Worm (Caenorhabditis elegans) whole organism, L3 larva: ENCODE results near the gene M199.8.

ENCODE experiments used
- R02D3.7 ChIP-seq: fragments of 150-350 bp; optimal IDR thresholded peaks from 2 replicates; lab custom pipeline; 2014; ENCODE audit warnings: missing biosample characterization, missing genetic modification characterization
- ZK546.5 ChIP-seq: sonication (generic microtip); optimal IDR thresholded peaks from 2 replicates; lab custom pipeline; 2017; ENCODE audit warnings: missing biosample characterization, missing genetic modification characterization
- ama-1 ChIP-seq: fragments of 150-350 bp; optimal IDR thresholded peaks from 2 replicates; lab custom pipeline; 2018
- ceh-28 ChIP-seq: fragments of 150-350 bp; optimal IDR thresholded peaks from 2 replicates; lab custom pipeline; 2014; ENCODE audit warnings: missing biosample characterization, missing genetic modification reagents, missing genetic modification characterization
- ceh-82 ChIP-seq: fragments of 150-350 bp; optimal IDR thresholded peaks from 2 replicates; lab custom pipeline; 2014; ENCODE audit warnings: missing biosample characterization, missing genetic modification characterization
- egl-27 ChIP-seq: sonication (generic microtip); optimal IDR thresholded peaks from 4 replicates; lab custom pipeline; 2017; ENCODE audit warnings: missing biosample characterization, missing genetic modification reagents, missing genetic modification characterization
- egl-5 ChIP-seq: fragments of 150-350 bp; optimal IDR thresholded peaks from 2 replicates; lab custom pipeline; 2017; ENCODE audit warnings: missing biosample characterization, missing genetic modification reagents, missing genetic modification characterization, inconsistent platforms
- elt-2 ChIP-seq: sonication (generic microtip); optimal IDR thresholded peaks from 2 replicates; lab custom pipeline; 2016; ENCODE audit warnings: missing genetic modification reagents, mild to moderate bottlenecking, missing genetic modification characterization, missing compliant biosample characterization
- elt-3 ChIP-seq, 3 experiments: fragments of 150-350 bp in 1 of 3; sonication (generic microtip) in 2 of 3; optimal IDR thresholded peaks; 2 replicates in 2 of 3; 4 replicates in 1 of 3; lab custom pipeline; 2014 to 2017; ENCODE audit warnings: missing biosample characterization in 3 of 3, missing genetic modification characterization in 3 of 3
- eor-1 ChIP-seq, 2 experiments: fragments of 150-350 bp; optimal IDR thresholded peaks; 2 replicates each; lab custom pipeline; 2014 to 2018; ENCODE audit warnings: missing biosample characterization in 2 of 2, missing genetic modification characterization in 2 of 2
- fkh-10 ChIP-seq: sonication (generic microtip); optimal IDR thresholded peaks from 2 replicates; lab custom pipeline; 2017; ENCODE audit warnings: missing biosample characterization, missing genetic modification reagents, missing genetic modification characterization
- fkh-2 ChIP-seq: fragments of 150-350 bp; optimal IDR thresholded peaks from 2 replicates; lab custom pipeline; 2014; ENCODE audit warnings: missing biosample characterization, missing genetic modification reagents, missing genetic modification characterization
- fos-1 ChIP-seq: fragments of 150-350 bp; optimal IDR thresholded peaks from 2 replicates; lab custom pipeline; 2014; ENCODE audit warnings: missing biosample characterization, missing genetic modification characterization
- lin-15B ChIP-seq: fragments of 150-350 bp; optimal IDR thresholded peaks from 2 replicates; lab custom pipeline; 2014; ENCODE audit warnings: missing biosample characterization, missing genetic modification characterization
- lin-39 ChIP-seq: fragments of 150-350 bp; optimal IDR thresholded peaks from 2 replicates; lab custom pipeline; 2018; ENCODE audit warnings: missing biosample characterization, missing genetic modification reagents, missing genetic modification characterization
- lsy-12 ChIP-seq: sonication (generic microtip); optimal IDR thresholded peaks from 2 replicates; lab custom pipeline; 2016; ENCODE audit warnings: mild to moderate bottlenecking, missing genetic modification characterization, missing compliant biosample characterization
- nfya-1 ChIP-seq: sonication (generic microtip); optimal IDR thresholded peaks from 2 replicates; lab custom pipeline; 2017; ENCODE audit warnings: missing genetic modification characterization, mild to moderate bottlenecking, missing compliant biosample characterization, antibody characterized with exemption, moderate library complexity; ENCODE audit not compliant: insufficient read depth
- nhr-12 ChIP-seq: fragments of 150-350 bp; optimal IDR thresholded peaks from 2 replicates; lab custom pipeline; 2014; ENCODE audit warnings: missing biosample characterization, missing genetic modification characterization
- nhr-23 ChIP-seq: fragments of 150-350 bp; optimal IDR thresholded peaks from 2 replicates; lab custom pipeline; 2014; ENCODE audit warnings: missing biosample characterization, missing genetic modification reagents, missing genetic modification characterization
- nhr-25 ChIP-seq: sonication (generic microtip); optimal IDR thresholded peaks from 2 replicates; lab custom pipeline; 2017; ENCODE audit warnings: missing biosample characterization, missing genetic modification characterization
- nhr-28 ChIP-seq: fragments of 150-350 bp; optimal IDR thresholded peaks from 2 replicates; lab custom pipeline; 2014; ENCODE audit warnings: missing biosample characterization, missing genetic modification characterization
- nhr-43 ChIP-seq: sonication (generic microtip); optimal IDR thresholded peaks from 2 replicates; lab custom pipeline; 2016; ENCODE audit warnings: mild to moderate bottlenecking, missing genetic modification characterization, missing compliant biosample characterization; ENCODE audit not compliant: poor library complexity, severe bottlenecking
- nhr-67 ChIP-seq: fragments of 150-350 bp; optimal IDR thresholded peaks from 2 replicates; lab custom pipeline; 2014; ENCODE audit warnings: missing biosample characterization, missing genetic modification characterization
- nhr-76 ChIP-seq: fragments of 150-350 bp; sonication (generic microtip); optimal IDR thresholded peaks from 5 replicates; lab custom pipeline; 2014; ENCODE audit warnings: missing biosample characterization, missing genetic modification characterization
- nhr-77 ChIP-seq: fragments of 150-350 bp; optimal IDR thresholded peaks from 2 replicates; lab custom pipeline; 2014; ENCODE audit warnings: missing biosample characterization, missing genetic modification characterization
- pha-4 ChIP-seq: fragments of 150-350 bp; optimal IDR thresholded peaks from 2 replicates; lab custom pipeline; 2014; ENCODE audit warnings: missing biosample characterization, missing genetic modification reagents, missing genetic modification characterization
- pqm-1 ChIP-seq: fragments of 150-350 bp; optimal IDR thresholded peaks from 2 replicates; lab custom pipeline; 2017; ENCODE audit warnings: missing biosample characterization, missing genetic modification characterization, inconsistent platforms
- skn-1 ChIP-seq: fragments of 150-350 bp; optimal IDR thresholded peaks from 2 replicates; lab custom pipeline; 2014; ENCODE audit warnings: missing biosample characterization, missing genetic modification characterization
- tbx-2 ChIP-seq: sonication (generic microtip); optimal IDR thresholded peaks from 2 replicates; lab custom pipeline; 2016; ENCODE audit warnings: mild to moderate bottlenecking, missing genetic modification characterization, missing compliant biosample characterization
- unc-39 ChIP-seq: sonication (generic microtip); optimal IDR thresholded peaks from 4 replicates; lab custom pipeline; 2017; ENCODE audit warnings: missing biosample characterization, missing genetic modification characterization
- unc-62 ChIP-seq: fragments of 150-350 bp; sonication (generic microtip); optimal IDR thresholded peaks from 4 replicates; lab custom pipeline; 2014; ENCODE audit warnings: missing biosample characterization, missing genetic modification reagents, missing genetic modification characterization
- zag-1 ChIP-seq: fragments of 150-350 bp; optimal IDR thresholded peaks from 2 replicates; lab custom pipeline; 2014; ENCODE audit warnings: missing biosample characterization, missing genetic modification characterization
- ztf-11 ChIP-seq: fragments of 150-350 bp; optimal IDR thresholded peaks from 2 replicates; lab custom pipeline; 2014; ENCODE audit warnings: missing biosample characterization, missing genetic modification characterization
- ztf-4 ChIP-seq: fragments of 150-350 bp; optimal IDR thresholded peaks from 2 replicates; lab custom pipeline; 2014; ENCODE audit warnings: missing biosample characterization, missing genetic modification characterization

Gene M199.8

ce11 chrIV:15119268-15119667 is 14.5 kb downstream of the M199.8 start:
- no peak for TF ChIP-seq fkh-2 (tag; lab: Kevin White, UChicago)
- no peak for TF ChIP-seq unc-39 (tag; lab: Kevin White, UChicago)
- TF ChIP-seq ztf-4 (tag; lab: Kevin White, UChicago), result no peak
- no peak for TF ChIP-seq nhr-23 (tag; lab: Kevin White, UChicago)
- TF ChIP-seq ZK546.5 (tag; lab: Kevin White, UChicago), result no peak
- TF ChIP-seq ceh-28, result no peak
- TF ChIP-seq ama-1 (lab: Kevin White, UChicago), result no peak

DNA sequence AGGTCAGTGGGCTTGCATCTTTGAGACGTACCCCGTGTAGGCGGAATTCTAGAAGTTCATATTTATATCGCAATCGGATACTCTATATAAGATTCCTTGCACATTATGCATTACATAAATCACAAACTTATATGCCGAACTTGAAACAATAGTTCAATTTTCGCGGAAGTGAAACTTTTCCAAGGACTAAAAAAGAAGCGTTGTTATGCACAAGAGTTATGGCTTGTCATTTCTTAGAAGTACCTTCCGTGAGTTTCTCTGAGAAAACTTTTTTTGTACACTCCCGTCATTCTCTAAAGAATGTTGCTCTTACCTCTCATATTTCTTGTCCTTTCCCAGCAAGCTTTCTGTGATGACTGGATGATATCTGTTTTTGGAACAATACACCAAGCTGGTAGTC is 15.4 kb downstream of the M199.8 start, which contains the start of gene M199.136:
TSS of gene M199.136 (plus strand) at position 301 of the 400 bp plus-strand sequence.
- TF ChIP-seq nhr-67 (no peak), elt-2 (tag; lab: Kevin White, UChicago) (no peak), ztf-11 (no peak), eor-1 (tag; optimal IDR thresholded peaks at IDR 0.05; lab: Kevin White, UChicago) (no peak), nhr-25 (tag; lab: Kevin White, UChicago) (no peak), nhr-77 (tag; lab: Kevin White, UChicago) (no peak), nfya-1 (tag; lab: Kevin White, UChicago) (no peak), egl-27 (tag; lab: Kevin White, UChicago) (no peak), zag-1 (no peak), lsy-12 (tag; lab: Kevin White, UChicago) (no peak), fkh-2 (tag; lab: Kevin White, UChicago) (no peak), fos-1 (tag; lab: Kevin White, UChicago) (no peak), unc-62 (GFP tag; lab: Kevin White, UChicago) (no peak)
- TF ChIP-seq, all 47 proteins: peak for 0

DNA sequence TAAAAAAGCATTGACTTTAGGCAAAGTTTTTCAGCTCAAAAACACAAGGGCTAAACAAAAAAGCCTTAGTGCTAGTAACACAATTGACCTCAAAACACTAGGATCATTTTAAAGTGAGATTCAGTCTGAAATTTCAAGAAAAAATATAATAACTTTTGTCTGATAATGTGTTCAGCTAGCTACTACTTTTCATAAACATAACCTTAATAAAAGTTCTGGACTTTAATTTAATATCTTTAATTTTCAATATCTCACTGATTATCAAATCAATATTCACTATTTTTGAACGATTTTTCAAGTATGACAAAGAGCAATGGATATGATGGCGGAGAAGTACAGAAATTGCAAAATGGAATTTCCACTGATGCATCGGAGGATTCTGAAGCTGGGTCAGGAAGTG is 19.5 kb downstream of the M199.8 start, which contains the start of gene M199.135:
TSS of gene M199.135 (plus strand) at position 301 of the 400 bp plus-strand sequence.
- TF ChIP-seq nhr-76 (no peak), fkh-2 (tag; lab: Kevin White, UChicago) (no peak), elt-3 (tag; optimal IDR thresholded peaks at IDR 0.05; lab: Kevin White, UChicago) (no peak), zag-1 (no peak), skn-1 (tag; lab: Kevin White, UChicago) (no peak), fkh-10 (GFP tag; lab: Kevin White, UChicago) (no peak), egl-5 (tag; lab: Kevin White, UChicago) (no peak), nhr-25 (tag; lab: Kevin White, UChicago) (no peak), egl-27 (tag; lab: Kevin White, UChicago) (no peak), R02D3.7 (tag; lab: Kevin White, UChicago) (no peak), lin-39 (tag; lab: Kevin White, UChicago) (no peak), ceh-82 (tag; lab: Kevin White, UChicago) (no peak)

DNA sequence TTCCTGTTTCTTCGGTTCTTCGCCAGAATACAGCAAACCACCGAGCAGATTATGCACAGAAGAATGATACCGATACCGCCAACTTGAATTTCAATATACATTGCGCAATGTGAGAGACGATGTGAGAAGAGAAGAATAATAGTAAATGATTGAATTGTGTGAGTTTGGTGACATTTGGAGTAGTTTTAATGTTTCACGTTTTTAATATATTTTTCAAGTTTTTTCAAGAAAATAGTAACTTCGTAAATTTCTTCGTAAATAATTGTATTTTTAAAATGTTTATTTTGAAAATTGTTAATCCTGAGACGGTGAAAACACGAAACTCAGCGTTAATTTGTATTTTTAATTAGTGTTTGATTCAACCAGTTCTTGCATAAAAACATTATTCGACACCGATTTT is 20.7 kb downstream of the M199.8 start, which contains the start of gene M199.134:
TSS of gene M199.134 (minus strand) at position 101 of the 400 bp plus-strand sequence.
- TF ChIP-seq nhr-12 (no peak), tbx-2 (tag; lab: Kevin White, UChicago) (no peak)

ce11 chrIV:15108475-15108874 is 25.3 kb downstream of the M199.8 start, which contains the start of gene M199.2:
Gene M199.2 (plus strand): TSS chrIV:15108775.
- TF ChIP-seq nhr-25 (tag; lab: Kevin White, UChicago) (no peak), unc-62 (GFP tag; lab: Kevin White, UChicago) (no peak), elt-2 (tag; lab: Kevin White, UChicago) (no peak), ceh-82 (tag; lab: Kevin White, UChicago) (no peak), lin-39 (tag; lab: Kevin White, UChicago) (no peak), fkh-10 (GFP tag; lab: Kevin White, UChicago) (no peak), lin-15B (tag; lab: Kevin White, UChicago) (no peak), nhr-43 (tag; lab: Kevin White, UChicago) (no peak)

- peak; percentile 24 for TF ChIP-seq pqm-1 (tag; lab: Kevin White, UChicago)
- TF ChIP-seq ceh-28, result peak; percentile 28
- no peak for TF ChIP-seq nhr-28 (tag; lab: Kevin White, UChicago)
- TF ChIP-seq elt-2 (tag; lab: Kevin White, UChicago), result no peak
- no peak for TF ChIP-seq ceh-82 (tag; lab: Kevin White, UChicago)
- TF ChIP-seq pha-4 (tag; lab: Kevin White, UChicago), result peak; percentile 35
- TF ChIP-seq, all 47 proteins: peak for 3
Observed at ce11 chrIV:15107218-15107617, 26.6 kb downstream of the M199.8 start.
